Fruit fly (Drosophila melanogaster) whole organism, prepupa: ENCODE data around the gene CG14683.

Source experiments
- Blimp-1 ChIP-seq: fragments of 200-800 bp; sonication (Bioruptor generic); optimal IDR thresholded peaks from 3 replicates; lab custom pipeline; 2017; ENCODE audit warnings: missing biosample characterization, missing genetic modification characterization, mild to moderate bottlenecking, moderate library complexity, missing genetic modification reagents
- CG11294 ChIP-seq: fragments of 200-800 bp; sonication (Bioruptor generic); IDR thresholded peaks from 2 replicates; pipeline ENCODE4 v1.3.6; 2022; ENCODE audit warnings: missing biosample characterization, missing genetic modification characterization
- CG11762 ChIP-seq: fragments of 200-800 bp; sonication (Bioruptor generic); optimal IDR thresholded peaks from 3 replicates; lab custom pipeline; 2016; ENCODE audit warnings: missing biosample characterization, missing genetic modification characterization; ENCODE audit not compliant: insufficient read depth
- CG11902 ChIP-seq: fragments of 200-800 bp; sonication (Bioruptor generic); optimal IDR thresholded peaks from 3 replicates; lab custom pipeline; 2016; ENCODE audit warnings: missing biosample characterization, missing genetic modification characterization
- CG16779 ChIP-seq: fragments of 200-800 bp; sonication (Bioruptor generic); optimal IDR thresholded peaks from 3 replicates; lab custom pipeline; 2017; ENCODE audit warnings: missing biosample characterization, mild to moderate bottlenecking, missing genetic modification characterization
- CG31627 ChIP-seq: fragments of 200-800 bp; sonication (Bioruptor generic); optimal IDR thresholded peaks from 3 replicates; lab custom pipeline; 2016; ENCODE audit warnings: missing biosample characterization, missing genetic modification characterization
- CG32006 ChIP-seq: fragments of 200-800 bp; sonication (Bioruptor generic); optimal IDR thresholded peaks from 3 replicates; lab custom pipeline; 2017; ENCODE audit warnings: missing biosample characterization, mild to moderate bottlenecking, missing genetic modification characterization
- CG4318 ChIP-seq: fragments of 200-800 bp; sonication (Bioruptor generic); optimal IDR thresholded peaks from 3 replicates; lab custom pipeline; 2017; ENCODE audit warnings: missing biosample characterization, mild to moderate bottlenecking, missing genetic modification characterization
- CG6163 ChIP-seq: fragments of 200-800 bp; sonication (Bioruptor generic); IDR thresholded peaks from 3 replicates; pipeline ENCODE4 v1.3.6; 2022; ENCODE audit warnings: missing biosample characterization, missing genetic modification characterization
- CG6792 ChIP-seq: fragments of 200-800 bp; sonication (Bioruptor generic); optimal IDR thresholded peaks from 3 replicates; lab custom pipeline; 2016; ENCODE audit warnings: missing biosample characterization, missing genetic modification characterization
- CG6808 ChIP-seq: fragments of 200-800 bp; sonication (Bioruptor generic); optimal IDR thresholded peaks from 3 replicates; lab custom pipeline; 2017; ENCODE audit warnings: missing biosample characterization, missing genetic modification characterization, mild to moderate bottlenecking, moderate library complexity, missing genetic modification reagents
- CG6854 ChIP-seq: fragments of 200-800 bp; sonication (Bioruptor generic); optimal IDR thresholded peaks from 2 replicates; lab custom pipeline; 2017; ENCODE audit warnings: missing biosample characterization, mild to moderate bottlenecking, missing genetic modification characterization
- CG7368 ChIP-seq: fragments of 200-800 bp; sonication (Bioruptor generic); optimal IDR thresholded peaks from 3 replicates; lab custom pipeline; 2016; ENCODE audit warnings: missing biosample characterization, missing genetic modification characterization
- CG8319 ChIP-seq: fragments of 200-800 bp; sonication (Bioruptor generic); optimal IDR thresholded peaks from 3 replicates; lab custom pipeline; 2016; ENCODE audit warnings: missing biosample characterization, missing genetic modification characterization
- CG8632 ChIP-seq: fragments of 200-800 bp; sonication (Bioruptor generic); optimal IDR thresholded peaks from 3 replicates; lab custom pipeline; 2016; ENCODE audit warnings: missing biosample characterization, missing genetic modification characterization
- CG9139 ChIP-seq: fragments of 200-800 bp; sonication (Bioruptor generic); optimal IDR thresholded peaks from 3 replicates; lab custom pipeline; 2017; ENCODE audit warnings: missing biosample characterization, mild to moderate bottlenecking, missing genetic modification characterization
- Eip75B ChIP-seq: fragments of 200-800 bp; sonication (Bioruptor generic); optimal IDR thresholded peaks from 3 replicates; lab custom pipeline; 2016; ENCODE audit warnings: missing biosample characterization, missing genetic modification characterization
- Eip78C ChIP-seq: fragments of 200-800 bp; sonication (Bioruptor generic); peaks from one replicate; lab custom pipeline; 2016; ENCODE audit warnings: missing biosample characterization, missing genetic modification characterization
- Eip93F ChIP-seq: fragments of 200-800 bp; sonication (Bioruptor generic); optimal IDR thresholded peaks from 2 replicates; lab custom pipeline; 2016; ENCODE audit warnings: missing biosample characterization, mild to moderate bottlenecking, missing genetic modification characterization
- Ets21C ChIP-seq: fragments of 200-800 bp; sonication (Bioruptor generic); optimal IDR thresholded peaks from 3 replicates; lab custom pipeline; 2016; ENCODE audit warnings: missing biosample characterization, missing genetic modification characterization
- Ets96B ChIP-seq: fragments of 200-800 bp; optimal IDR thresholded peaks from 2 replicates; lab custom pipeline; 2019; ENCODE audit warnings: missing biosample characterization, mild to moderate bottlenecking, missing genetic modification characterization, moderate library complexity
- Hr38 ChIP-seq: sonication (Bioruptor generic); optimal IDR thresholded peaks from 2 replicates; lab custom pipeline; 2016; ENCODE audit warnings: missing biosample characterization, missing genetic modification characterization
- Hr39 ChIP-seq: fragments of 200-800 bp; sonication (Bioruptor generic); optimal IDR thresholded peaks from 2 replicates; lab custom pipeline; 2016; ENCODE audit warnings: missing biosample characterization, missing genetic modification characterization
- Hr4 ChIP-seq: fragments of 200-800 bp; sonication (Bioruptor generic); optimal IDR thresholded peaks from 3 replicates; lab custom pipeline; 2016; ENCODE audit warnings: missing biosample characterization, missing genetic modification characterization
- Met ChIP-seq: fragments of 200-800 bp; sonication (Bioruptor generic); optimal IDR thresholded peaks from 3 replicates; lab custom pipeline; 2016; ENCODE audit warnings: missing biosample characterization, missing genetic modification characterization
- Smox ChIP-seq: fragments of 200-800 bp; sonication (Bioruptor generic); optimal IDR thresholded peaks from 3 replicates; lab custom pipeline; 2016; ENCODE audit warnings: missing biosample characterization, missing genetic modification characterization
- Sox102F ChIP-seq: fragments of 200-800 bp; sonication (Bioruptor generic); optimal IDR thresholded peaks from 2 replicates; lab custom pipeline; 2016; ENCODE audit warnings: missing biosample characterization, mild to moderate bottlenecking, missing genetic modification characterization
- Sox15 ChIP-seq: fragments of 200-800 bp; sonication (Bioruptor generic); optimal IDR thresholded peaks from 3 replicates; lab custom pipeline; 2016; ENCODE audit warnings: missing biosample characterization, missing genetic modification characterization
- achi ChIP-seq: fragments of 200-800 bp; sonication (Bioruptor generic); optimal IDR thresholded peaks from 3 replicates; lab custom pipeline; 2016; ENCODE audit warnings: missing biosample characterization, missing genetic modification characterization
- acj6 ChIP-seq: fragments of 200-800 bp; sonication (Bioruptor generic); optimal IDR thresholded peaks from 3 replicates; lab custom pipeline; 2016; ENCODE audit warnings: missing biosample characterization, missing genetic modification characterization
- cyc ChIP-seq: fragments of 200-800 bp; sonication (Bioruptor generic); optimal IDR thresholded peaks from 3 replicates; lab custom pipeline; 2016; ENCODE audit warnings: missing biosample characterization, missing genetic modification characterization
- dac ChIP-seq: fragments of 200-800 bp; sonication (Bioruptor generic); optimal IDR thresholded peaks from 2 replicates; lab custom pipeline; 2017; ENCODE audit warnings: missing biosample characterization, mild to moderate bottlenecking, missing genetic modification characterization
- eg ChIP-seq: fragments of 200-800 bp; sonication (Bioruptor generic); IDR thresholded peaks from 3 replicates; pipeline ENCODE4 v1.3.6; 2022; ENCODE audit warnings: missing biosample characterization, missing genetic modification characterization
- esn ChIP-seq: fragments of 200-800 bp; sonication (Bioruptor generic); optimal IDR thresholded peaks from 2 replicates; lab custom pipeline; 2016; ENCODE audit warnings: missing biosample characterization, mild to moderate bottlenecking, missing genetic modification characterization, moderate library complexity
- fd59A ChIP-seq: fragments of 200-800 bp; sonication (Bioruptor generic); optimal IDR thresholded peaks from 2 replicates; lab custom pipeline; 2017; ENCODE audit warnings: missing biosample characterization, mild to moderate bottlenecking, missing genetic modification characterization, missing genetic modification reagents
- fd85E ChIP-seq: fragments of 200-800 bp; sonication (Bioruptor generic); optimal IDR thresholded peaks from 3 replicates; lab custom pipeline; 2016; ENCODE audit warnings: missing biosample characterization, missing genetic modification characterization
- lz ChIP-seq: fragments of 200-800 bp; sonication (Bioruptor generic); optimal IDR thresholded peaks from 3 replicates; lab custom pipeline; 2016; ENCODE audit warnings: missing biosample characterization, missing genetic modification characterization
- pdm3 ChIP-seq: fragments of 200-800 bp; sonication (Bioruptor generic); optimal IDR thresholded peaks from 3 replicates; lab custom pipeline; 2016; ENCODE audit warnings: missing biosample characterization, missing genetic modification characterization
- salr ChIP-seq, 2 experiments: fragments of 200-800 bp; sonication (Bioruptor generic); optimal IDR thresholded peaks; 3 replicates each; lab custom pipeline; 2016 to 2018; ENCODE audit warnings: missing biosample characterization in 2 of 2, missing genetic modification characterization in 2 of 2, mild to moderate bottlenecking in 1 of 2
- spab ChIP-seq: fragments of 200-800 bp; sonication (Bioruptor generic); optimal IDR thresholded peaks from 2 replicates; lab custom pipeline; 2017; ENCODE audit warnings: missing biosample characterization, mild to moderate bottlenecking, missing genetic modification characterization, missing genetic modification reagents
- ss ChIP-seq, 2 experiments: fragments of 200-800 bp; sonication (Bioruptor generic); optimal IDR thresholded peaks; 2 replicates in 1 of 2; 3 replicates in 1 of 2; lab custom pipeline; 2017 to 2018; ENCODE audit warnings: mild to moderate bottlenecking in 2 of 2, missing biosample characterization in 2 of 2, missing genetic modification characterization in 2 of 2, moderate library complexity in 1 of 2
- svp ChIP-seq: fragments of 200-800 bp; sonication (Bioruptor generic); peaks from one replicate; lab custom pipeline; 2016; ENCODE audit warnings: missing biosample characterization, missing genetic modification characterization
- topi ChIP-seq: fragments of 200-800 bp; sonication (Bioruptor generic); optimal IDR thresholded peaks from 3 replicates; lab custom pipeline; 2016; ENCODE audit warnings: missing biosample characterization, missing genetic modification characterization
- vri ChIP-seq: fragments of 200-800 bp; sonication (Bioruptor generic); optimal IDR thresholded peaks from 3 replicates; lab custom pipeline; 2016; ENCODE audit warnings: missing biosample characterization, mild to moderate bottlenecking, missing genetic modification characterization

CG14683 gene

dm6 chr3R:10672680-10673079, 23.8 kb upstream of the CG14683 start (continued):
- peak; percentile 24 for TF ChIP-seq Met (GFP tag; lab: Kevin White, UChicago)
- TF ChIP-seq CG11294 = no peak
- no peak for TF ChIP-seq eg (GFP tag; lab: Robert Waterston, UW)
- no peak for TF ChIP-seq dac (GFP tag; lab: Kevin White, UChicago)
- no peak for TF ChIP-seq CG9139
- no peak for TF ChIP-seq CG6792
- TF ChIP-seq CG6854 = no peak
- TF ChIP-seq Blimp-1 (GFP tag; lab: Kevin White, UChicago) = no peak
- no peak for TF ChIP-seq CG8319 (GFP tag; lab: Kevin White, UChicago)
- no peak for TF ChIP-seq Hr38 (GFP tag; lab: Kevin White, UChicago)
- no peak for TF ChIP-seq achi (GFP tag; lab: Kevin White, UChicago)
- TF ChIP-seq Ets96B (tag; lab: Kevin White, UChicago) = no peak
- TF ChIP-seq fd59A (GFP tag; lab: Kevin White, UChicago) = no peak
- no peak for TF ChIP-seq fd85E
- no peak for TF ChIP-seq Eip75B
- TF ChIP-seq salr (GFP tag; optimal IDR thresholded peaks at IDR 0.05; lab: Kevin White, UChicago) = no peak
- no peak for TF ChIP-seq Eip93F (GFP tag; lab: Kevin White, UChicago)
- peak; percentile 5 for TF ChIP-seq Sox102F
- TF ChIP-seq CG6808 (GFP tag; lab: Kevin White, UChicago) = no peak
- TF ChIP-seq CG16779 (tag; lab: Kevin White, UChicago) = no peak
- peak; percentile 76 for TF ChIP-seq svp (GFP tag; lab: Kevin White, UChicago)
- no peak for TF ChIP-seq Sox15 (GFP tag; lab: Kevin White, UChicago)
- no peak for TF ChIP-seq CG4318

dm6 chr3R:10673571-10673970, 22.9 kb upstream of the CG14683 start:
- TF ChIP-seq Eip93F (GFP tag; lab: Kevin White, UChicago) (no peak), Smox (peak; percentile 14), Ets96B (tag; lab: Kevin White, UChicago) (peak; percentile 1), vri (GFP tag; lab: Kevin White, UChicago) (peak; percentile 21), Hr39 (GFP tag; lab: Kevin White, UChicago) (peak; percentile 30), topi (GFP tag; lab: Kevin White, UChicago) (no peak), CG6163 (peak; percentile 38; the same call in 1 of the 3 replicates), lz (GFP tag; lab: Kevin White, UChicago) (peak; percentile 28), spab (GFP tag; lab: Kevin White, UChicago) (peak; percentile 3), CG8632 (GFP tag; lab: Kevin White, UChicago) (no peak), salr (GFP tag; optimal IDR thresholded peaks at IDR 0.05; lab: Kevin White, UChicago) (no peak), CG31627 (GFP tag; lab: Kevin White, UChicago) (peak; percentile 22), Eip78C (GFP tag; lab: Kevin White, UChicago) (peak; percentile 39), CG11762 (no peak), svp (GFP tag; lab: Kevin White, UChicago) (peak; percentile 72), fd85E (no peak), achi (GFP tag; lab: Kevin White, UChicago) (peak; percentile 7), cyc (GFP tag; lab: Kevin White, UChicago) (peak; percentile 16), CG6792 (no peak), acj6 (GFP tag; lab: Kevin White, UChicago) (peak; percentile 7), pdm3 (GFP tag; lab: Kevin White, UChicago) (peak; percentile 13), ss (GFP tag; optimal IDR thresholded peaks at IDR 0.05; lab: Kevin White, UChicago) (no peak), Hr4 (GFP tag; lab: Kevin White, UChicago) (no peak), Met (GFP tag; lab: Kevin White, UChicago) (peak; percentile 32), Sox102F (peak; percentile 6), Ets21C (GFP tag; lab: Kevin White, UChicago) (peak; percentile 3), CG11902 (GFP tag; lab: Kevin White, UChicago) (no peak), CG7368 (GFP tag; lab: Kevin White, UChicago) (no peak), esn (GFP tag; lab: Kevin White, UChicago) (peak; percentile 18), CG32006 (no peak), CG9139 (no peak), CG4318 (no peak)
